Fruit fly (Drosophila melanogaster) whole organism, pupa: ENCODE measurements around the gene Brd8.

Source experiments
- CG14655 ChIP-seq: fragments of 200-800 bp; sonication (Bioruptor generic); optimal IDR thresholded peaks from 3 replicates; lab custom pipeline; 2017; ENCODE audit warnings: mild to moderate bottlenecking, missing biosample characterization, missing genetic modification reagents, missing genetic modification characterization
- CG34367 ChIP-seq: fragments of 200-800 bp; sonication (Bioruptor generic); optimal IDR thresholded peaks from 2 replicates; lab custom pipeline; 2018; ENCODE audit warnings: missing biosample characterization, mild to moderate bottlenecking, missing genetic modification characterization
- CG8301 ChIP-seq: fragments of 200-800 bp; sonication (Bioruptor generic); optimal IDR thresholded peaks from 2 replicates; lab custom pipeline; 2018; ENCODE audit warnings: missing biosample characterization, mild to moderate bottlenecking, missing genetic modification characterization
- Ets98B ChIP-seq: fragments of 200-800 bp; sonication (Bioruptor generic); IDR thresholded peaks from 2 replicates; pipeline ENCODE4 v1.3.6; 2022; ENCODE audit warnings: missing biosample characterization, missing genetic modification characterization
- rn ChIP-seq: fragments of 200-800 bp; sonication (Bioruptor generic); IDR thresholded peaks from 2 replicates; pipeline ENCODE4 v1.3.6; 2022; ENCODE audit warnings: missing biosample characterization, missing genetic modification characterization

DNA sequence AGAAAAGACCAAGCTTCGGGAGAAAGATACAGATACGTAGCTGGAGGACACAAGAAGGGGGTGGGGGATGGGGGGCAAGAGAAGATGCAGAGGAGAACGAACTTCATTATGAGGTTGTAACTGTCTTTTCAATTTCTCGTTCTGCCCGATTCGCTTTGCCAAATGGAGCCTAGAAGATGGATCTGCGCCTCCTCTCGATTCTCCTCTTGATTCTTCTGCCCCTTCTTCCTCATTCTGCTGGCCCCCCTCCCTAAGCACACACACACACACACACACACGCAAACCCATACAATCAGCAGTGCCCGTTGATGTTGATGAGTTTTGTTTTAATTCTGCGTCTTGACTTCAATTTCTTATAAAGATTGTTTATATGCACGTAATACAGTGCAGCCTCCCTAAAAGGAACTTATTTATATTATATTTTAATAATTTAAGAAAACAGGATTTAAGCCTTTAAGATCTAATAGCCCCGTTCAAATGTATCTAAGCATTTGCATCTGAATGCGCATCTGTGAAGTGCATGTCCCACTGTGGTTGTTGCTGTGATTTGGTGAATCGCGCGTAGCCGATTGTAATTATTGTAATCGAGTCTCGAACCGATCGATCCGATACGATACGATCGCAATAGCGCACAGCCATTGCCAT is 16.2 kb upstream of the Brd8 start:
- peak; percentile 72 for TF ChIP-seq rn (GFP tag; lab: Robert Waterston, UW)
- TF ChIP-seq CG8301 (tag; lab: Kevin White, UChicago) = peak; percentile 91
- TF ChIP-seq Ets98B (GFP tag; lab: Robert Waterston, UW) = peak; percentile 92
- peak; percentile 89 for TF ChIP-seq CG34367 (tag; lab: Kevin White, UChicago)
- TF ChIP-seq CG14655 = peak; percentile 95
